Fruit fly (Drosophila melanogaster): ENCODE data around the gene RhoGAP71E.

DNA sequence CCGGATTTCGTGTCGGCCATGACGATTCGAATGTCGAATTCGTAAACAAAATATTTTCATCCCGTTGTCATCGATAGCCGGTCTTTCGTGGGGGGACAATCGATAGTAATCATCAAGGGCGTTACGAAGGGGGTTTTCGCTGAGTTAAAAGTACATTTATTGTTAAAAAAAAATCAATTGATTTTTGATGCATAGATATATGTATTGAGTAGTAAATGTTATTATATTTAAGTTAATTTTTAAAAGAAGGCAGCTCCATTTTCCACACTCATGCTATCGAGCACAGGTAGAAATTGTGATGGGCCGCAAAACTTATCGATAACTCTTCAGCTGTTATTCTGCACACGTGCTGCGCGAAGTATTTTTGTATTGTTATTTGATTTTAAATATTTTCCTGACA is 8.2 kb upstream of the RhoGAP71E start, which contains the start of the genes mrn and CG12301:
- TF ChIP-seq CTCF (optimal IDR thresholded peaks at IDR 0.05) (no peak), CG8478 (optimal IDR thresholded peaks at IDR 0.05) (no peak)

All from S2 (cell line).